Fruit fly (Drosophila melanogaster): Measurements from ENCODE around the gene Syx7.
A peak's percentile ranks its signal among the peaks of the same experiment; 100 is the strongest.

Gene Syx7

DNA sequence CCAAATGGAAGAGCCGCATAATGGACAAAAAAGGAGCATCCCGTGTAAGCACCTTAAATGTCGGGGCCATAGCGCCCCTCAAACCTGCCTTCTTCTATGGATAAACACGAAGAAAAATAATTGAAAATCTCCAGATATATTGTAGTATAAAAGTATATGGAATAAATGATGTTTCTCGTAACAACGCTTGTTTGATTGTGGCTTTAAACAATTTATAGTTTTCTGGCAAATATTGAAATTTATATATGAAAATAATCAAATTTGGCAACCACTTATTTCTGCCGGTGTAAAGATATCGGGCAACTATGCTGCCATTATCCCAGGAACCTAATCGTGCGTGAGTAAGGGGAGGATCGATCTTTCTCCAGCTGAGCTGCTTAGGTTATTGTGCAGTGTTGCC, 9.6 kb downstream of the Syx7 start:
- TF ChIP-seq chif (GFP tag; optimal IDR thresholded peaks at IDR 0.05) (peak in 1 of 2 experiments; percentile 0), prd (optimal IDR thresholded peaks at IDR 0.05) (no peak), prd (GFP tag; IDR thresholded peaks at IDR 0.05) (peak; percentile 48; the same call in 1 of the 3 replicates), CG14710 (tag; optimal IDR thresholded peaks at IDR 0.05) (peak; percentile 23), dmrt11E (tag; optimal IDR thresholded peaks at IDR 0.05) (peak; percentile 59), yki (optimal IDR thresholded peaks at IDR 0.05) (no peak), lov (optimal IDR thresholded peaks at IDR 0.05) (no peak), lov (GFP tag; IDR thresholded peaks at IDR 0.05) (no peak), CG16815 (GFP tag; optimal IDR thresholded peaks at IDR 0.05) (peak; percentile 1), phol (tag; optimal IDR thresholded peaks at IDR 0.05) (peak; percentile 17), CG9727 (GFP tag; optimal IDR thresholded peaks at IDR 0.05) (peak; percentile 45), CG15696 (tag; optimal IDR thresholded peaks at IDR 0.05) (peak; percentile 19), unc-4 (GFP tag; IDR thresholded peaks at IDR 0.05; ENCODE audit: partially characterized antibody) (no peak), zen2 (GFP tag; IDR thresholded peaks at IDR 0.05; ENCODE audit: partially characterized antibody) (no peak), lola (GFP tag; optimal IDR thresholded peaks at IDR 0.05) (peak in 1 of 3 experiments; percentile 17), fd3F (GFP tag; optimal IDR thresholded peaks at IDR 0.05) (no peak), CG10267 (tag; optimal IDR thresholded peaks at IDR 0.05) (peak; percentile 24), CG12744 (GFP tag; optimal IDR thresholded peaks at IDR 0.05) (no peak), ac (GFP tag; optimal IDR thresholded peaks at IDR 0.05) (peak; percentile 24), sima (GFP tag; optimal IDR thresholded peaks at IDR 0.05) (no peak), CG18262 (tag; optimal IDR thresholded peaks at IDR 0.05) (peak; percentile 39), CG4404 (GFP tag; IDR thresholded peaks at IDR 0.05) (peak; percentile 20; the same call in 1 of the 2 replicates), CG17829 (tag; optimal IDR thresholded peaks at IDR 0.05) (peak; percentile 6), bsh (GFP tag; optimal IDR thresholded peaks at IDR 0.05) (peak in 1 of 2 experiments; percentile 27), sens (GFP tag) (peak; percentile 82), CG42726 (GFP tag; IDR thresholded peaks at IDR 0.05; ENCODE audit: partially characterized antibody) (no peak), Sry-δ (GFP tag; optimal IDR thresholded peaks at IDR 0.05) (no peak), gem (tag; optimal IDR thresholded peaks at IDR 0.05) (peak; percentile 39), lbe (GFP tag; optimal IDR thresholded peaks at IDR 0.05) (no peak), zen (tag; optimal IDR thresholded peaks at IDR 0.05) (peak; percentile 56), fd102C (GFP tag; optimal IDR thresholded peaks at IDR 0.05) (peak; percentile 50), tx (GFP tag; optimal IDR thresholded peaks at IDR 0.05) (no peak), zfh1 (GFP tag; IDR thresholded peaks at IDR 0.05) (no peak), CG14014 (GFP tag; IDR thresholded peaks at IDR 0.05) (no peak), CG10979 (tag; optimal IDR thresholded peaks at IDR 0.05) (peak; percentile 41), CG2712 (tag; optimal IDR thresholded peaks at IDR 0.05) (peak; percentile 38), CG6272 (GFP tag; IDR thresholded peaks at IDR 0.05) (no peak), Dp (GFP tag; optimal IDR thresholded peaks at IDR 0.05) (no peak), CG1529 (GFP tag; optimal IDR thresholded peaks at IDR 0.05) (no peak)

dm6 chr3L:21458736-21459135, 13.1 kb downstream of the Syx7 start:
- no peak for TF ChIP-seq CG1233 (GFP tag; optimal IDR thresholded peaks at IDR 0.05)
- no peak for TF ChIP-seq da (GFP tag; optimal IDR thresholded peaks at IDR 0.05)
- no peak for TF ChIP-seq CG10654 (GFP tag; optimal IDR thresholded peaks at IDR 0.05)
- no peak for TF ChIP-seq CG9797 (GFP tag; optimal IDR thresholded peaks at IDR 0.05)
- TF ChIP-seq Fer3 (tag; optimal IDR thresholded peaks at IDR 0.05), result no peak
- TF ChIP-seq CG9609 (GFP tag; optimal IDR thresholded peaks at IDR 0.05), result no peak
- no peak for TF ChIP-seq CG12104 (GFP tag; optimal IDR thresholded peaks at IDR 0.05)
- TF ChIP-seq Dip2 (GFP tag; IDR thresholded peaks at IDR 0.05), result no peak
- TF ChIP-seq mld (GFP tag; IDR thresholded peaks at IDR 0.05; ENCODE audit: partially characterized antibody), result no peak
- TF ChIP-seq sug (tag; optimal IDR thresholded peaks at IDR 0.05), result no peak
- TF ChIP-seq CG11723 (GFP tag; optimal IDR thresholded peaks at IDR 0.05), result no peak
- TF ChIP-seq CG3995 (GFP tag; optimal IDR thresholded peaks at IDR 0.05), result no peak
- no peak for TF ChIP-seq GATAe (GFP tag; conservative IDR thresholded peaks at IDR 0.05)
- TF ChIP-seq gt (GFP tag; IDR thresholded peaks at IDR 0.05), result no peak
- no peak for TF ChIP-seq chn (GFP tag; optimal IDR thresholded peaks at IDR 0.05)
